Fruit fly (Drosophila melanogaster) whole organism, larva: ENCODE data around the gene Atxn7.

Experiments
- noc ChIP-seq: fragments of 200-800 bp; sonication (Bioruptor generic); optimal IDR thresholded peaks from 3 replicates; lab custom pipeline; 2019; ENCODE audit warnings: missing biosample characterization, mild to moderate bottlenecking, missing genetic modification characterization, moderate library complexity

Atxn7 gene

DNA sequence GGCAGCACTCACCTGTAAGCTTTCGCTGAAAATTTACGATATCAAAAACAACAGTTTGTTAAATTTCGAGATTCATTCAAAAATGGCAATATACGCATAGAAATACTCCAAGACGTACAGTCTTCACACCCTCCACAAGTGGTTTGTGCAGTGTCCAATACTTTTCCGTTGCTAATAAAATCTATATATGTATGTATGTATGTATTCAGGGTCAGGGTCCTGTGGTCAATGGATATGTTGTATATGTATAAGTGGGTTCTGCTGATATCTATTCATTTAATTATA, 719 bp downstream of the Atxn7 start:
- TF ChIP-seq noc (tag; lab: Kevin White, UChicago), result no peak

DNA sequence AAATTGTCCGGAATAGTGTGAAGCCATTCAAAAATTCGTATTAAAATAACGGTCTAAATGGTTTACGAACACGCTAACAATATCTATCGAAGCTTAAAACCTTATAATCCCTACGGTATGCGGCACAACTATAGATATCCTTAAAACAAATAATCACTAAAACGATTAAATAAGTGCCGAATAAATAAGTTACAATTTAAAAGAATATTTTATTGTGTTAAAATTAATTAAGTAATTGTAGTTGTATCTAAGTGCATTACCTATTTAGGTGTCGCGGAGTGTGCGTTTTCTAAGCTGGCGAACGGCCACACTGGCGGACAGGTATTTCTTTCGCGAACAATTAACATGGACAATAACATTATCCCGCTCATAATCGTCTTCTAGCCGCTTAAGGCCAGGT, 5.2 kb downstream of the Atxn7 start, which contains the start of gene Eogt:
TSS of gene Eogt (plus strand) at position 293 of the 400 bp plus-strand sequence.
- TF ChIP-seq noc (tag; lab: Kevin White, UChicago), result peak; percentile 69

DNA sequence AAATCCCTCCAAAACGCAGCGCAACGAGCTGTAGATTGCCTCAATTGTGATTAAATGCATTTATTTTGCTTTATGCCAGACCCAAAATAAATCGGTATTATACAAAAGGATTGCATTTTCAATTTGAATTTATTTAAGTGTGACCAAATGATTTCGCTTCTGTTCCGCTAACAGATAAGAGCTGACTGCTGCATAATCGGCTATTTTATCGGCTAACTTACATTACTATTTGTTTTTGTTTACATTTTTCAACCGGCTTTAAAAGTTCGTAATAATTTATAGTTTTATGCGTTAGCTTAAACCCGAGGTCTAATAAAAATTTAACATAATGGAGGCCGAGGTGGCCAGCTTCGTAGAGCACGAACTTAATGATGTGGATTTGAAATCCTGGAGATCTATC, 7.3 kb downstream of the Atxn7 start, which contains the start of gene PIG-Wa:
TSS of gene PIG-Wa (plus strand) at position 232 of the 400 bp plus-strand sequence.
- no peak for TF ChIP-seq noc (tag; lab: Kevin White, UChicago)

DNA sequence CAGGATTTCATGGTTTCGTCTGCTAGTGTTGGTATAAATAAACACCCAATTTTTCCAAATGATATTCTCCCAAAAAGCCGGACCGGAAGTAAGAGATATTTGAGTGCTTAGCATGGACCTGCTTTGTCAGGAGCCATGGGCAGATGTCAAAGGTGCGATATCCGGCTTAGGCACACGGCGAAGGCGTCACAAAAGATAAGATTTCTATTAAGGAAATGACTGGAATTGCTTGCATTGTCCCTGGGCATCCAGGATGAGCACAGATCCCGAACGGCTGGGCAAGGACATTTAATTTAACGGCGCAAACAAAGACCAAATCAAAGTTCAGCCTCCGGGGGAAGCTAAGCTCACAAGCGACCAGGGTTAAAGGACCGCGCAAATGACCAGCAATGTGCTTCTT, 10.1 kb downstream of the Atxn7 start, which contains the start of gene CG3557:
TSS of gene CG3557 (minus strand) at position 101 of the 400 bp plus-strand sequence.
- TF ChIP-seq noc (tag; lab: Kevin White, UChicago), result no peak

DNA sequence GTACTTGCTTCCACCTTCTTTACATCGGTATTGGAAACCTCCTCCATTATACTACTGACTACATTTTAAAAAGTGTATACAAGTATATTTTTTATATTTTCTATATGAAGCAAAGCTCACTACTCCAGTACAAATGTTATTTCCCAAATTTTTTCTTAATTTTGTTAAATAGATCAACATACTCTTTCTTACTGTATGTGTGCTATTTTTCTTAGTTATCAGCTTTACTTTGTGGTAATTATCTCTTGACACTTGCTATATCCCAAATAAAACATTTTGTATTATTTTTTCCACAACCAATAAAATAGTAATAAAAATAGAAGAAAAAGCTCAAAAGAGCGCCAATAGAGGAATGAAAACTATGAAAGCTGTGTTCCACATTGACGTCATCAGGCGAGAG, 14.9 kb downstream of the Atxn7 start, which contains the start of gene CG43750:
TSS of gene CG43750 (minus strand) at position 101 of the 400 bp plus-strand sequence.
- no peak for TF ChIP-seq noc (tag; lab: Kevin White, UChicago)

DNA sequence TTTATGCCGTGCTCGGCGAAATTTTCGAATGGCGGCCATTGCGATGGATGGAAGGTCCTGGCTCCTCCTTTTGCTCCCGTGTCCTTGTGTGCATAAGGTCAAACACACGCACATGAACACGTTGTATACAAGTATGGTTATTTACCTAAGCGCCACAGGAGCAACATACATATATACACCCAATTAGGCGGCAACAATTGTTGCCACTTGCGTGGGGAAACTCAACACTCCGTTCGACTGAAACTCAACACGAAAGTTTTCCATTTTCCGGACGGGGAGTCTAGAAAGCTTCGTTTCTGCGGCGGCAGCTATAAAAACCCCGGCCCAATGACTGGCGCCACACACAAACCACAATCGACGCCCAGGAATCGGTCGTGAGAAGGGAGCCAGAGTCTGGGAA, 15.7 kb downstream of the Atxn7 start, which contains the start of gene CG46448:
TSS of gene CG46448 (plus strand) at position 340 of the 400 bp plus-strand sequence.
- TF ChIP-seq noc (tag; lab: Kevin White, UChicago), result no peak

DNA sequence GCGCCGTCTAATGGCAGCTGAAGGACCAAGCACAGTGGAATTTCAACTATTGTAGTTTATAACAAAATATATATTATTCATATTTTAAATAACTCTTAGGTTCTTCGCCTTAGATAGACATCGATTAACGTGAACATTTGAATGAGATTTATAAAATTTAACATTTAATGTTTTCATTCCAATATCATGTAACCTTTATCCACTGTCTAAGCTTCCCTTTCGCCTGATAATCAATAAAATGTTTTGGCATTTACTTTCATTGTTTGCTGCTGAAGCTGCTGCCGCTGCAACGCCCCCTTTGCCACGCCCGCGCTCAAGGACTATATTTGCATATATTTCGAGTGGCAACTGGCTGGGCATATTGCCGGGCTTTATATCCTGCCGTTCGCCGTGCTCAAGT, 19.2 kb downstream of the Atxn7 start:
- no peak for TF ChIP-seq noc (tag; lab: Kevin White, UChicago)

DNA sequence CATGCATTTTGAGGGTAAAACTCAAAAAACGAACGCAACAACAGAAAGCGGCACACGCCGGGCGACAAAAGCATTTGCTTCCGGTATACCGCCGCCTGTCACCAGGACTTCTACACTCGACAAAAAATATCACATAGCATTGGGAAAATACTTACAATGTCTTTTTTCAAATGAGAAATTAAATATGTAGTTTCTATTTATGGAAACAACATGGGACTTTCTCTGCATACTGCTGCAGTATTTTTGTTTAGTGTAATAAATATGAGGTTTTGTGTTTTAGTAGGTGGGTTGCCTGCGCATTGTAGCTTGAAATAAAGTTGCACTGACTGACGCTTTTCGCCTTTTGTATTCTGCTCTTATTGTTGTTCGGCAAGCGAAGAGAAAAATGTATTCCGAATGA, 21.4 kb downstream of the Atxn7 start:
- no peak for TF ChIP-seq noc (tag; lab: Kevin White, UChicago)

DNA sequence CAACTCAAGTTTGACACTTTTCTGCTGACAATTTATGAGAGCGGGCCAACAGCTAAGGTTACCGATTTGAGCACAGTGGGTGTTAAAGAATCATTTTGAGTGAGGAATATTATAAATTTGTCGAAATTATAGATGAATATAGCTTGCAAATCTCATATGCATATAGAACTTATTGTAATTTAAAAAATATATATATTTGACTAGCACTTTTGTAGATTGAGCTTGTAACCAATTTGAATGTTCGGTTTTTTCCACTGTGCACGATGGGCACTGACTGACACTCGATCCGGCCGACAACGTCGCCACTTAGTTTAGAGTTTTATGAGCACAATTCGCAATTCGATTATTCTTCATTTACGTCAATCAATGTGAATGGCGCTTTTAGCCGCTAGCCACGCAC, 22.8 kb downstream of the Atxn7 start:
- TF ChIP-seq noc (tag; lab: Kevin White, UChicago), result no peak

DNA sequence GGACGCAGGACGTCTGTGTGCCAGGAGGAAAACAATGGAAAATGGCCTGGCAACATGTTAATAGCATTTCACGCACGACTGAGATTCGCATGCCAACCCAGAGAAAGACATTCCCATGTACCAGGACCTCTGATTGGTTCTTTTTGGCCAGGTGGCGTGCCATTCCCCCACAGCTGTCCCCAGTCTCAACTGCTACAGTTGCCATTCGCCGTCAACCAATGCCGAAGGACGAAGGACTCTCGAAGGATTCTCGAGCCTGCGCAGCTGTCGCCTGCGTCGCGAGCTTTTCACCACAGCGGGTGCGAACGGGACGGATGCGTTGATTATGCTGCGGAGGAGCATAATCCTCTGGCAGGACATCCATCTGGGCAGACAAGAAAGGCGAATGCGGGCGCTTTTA, 24.3 kb downstream of the Atxn7 start, which contains the start of gene VGlut:
TSS of gene VGlut (plus strand) at position 399 of the 400 bp plus-strand sequence.
- no peak for TF ChIP-seq noc (tag; lab: Kevin White, UChicago)

DNA sequence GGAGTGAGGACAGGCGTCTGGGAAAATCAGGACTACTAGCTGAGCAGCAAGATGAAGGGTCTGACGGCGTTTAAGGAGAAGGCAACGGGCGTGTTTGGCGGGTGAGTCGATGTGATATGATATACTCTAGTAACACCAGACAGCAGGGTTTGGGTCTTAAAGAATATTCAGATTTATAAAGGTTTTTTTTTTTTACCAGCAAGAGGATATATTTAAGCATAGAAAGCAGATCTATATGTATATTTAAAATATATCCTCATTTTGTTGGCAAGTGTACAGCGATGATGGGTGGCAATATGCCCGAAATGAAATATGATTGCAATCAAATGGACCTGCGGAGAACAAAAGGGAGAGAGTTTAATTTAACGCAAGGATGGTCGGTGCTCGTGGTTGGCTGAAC, 26.6 kb downstream of the Atxn7 start:
- no peak for TF ChIP-seq noc (tag; lab: Kevin White, UChicago)

DNA sequence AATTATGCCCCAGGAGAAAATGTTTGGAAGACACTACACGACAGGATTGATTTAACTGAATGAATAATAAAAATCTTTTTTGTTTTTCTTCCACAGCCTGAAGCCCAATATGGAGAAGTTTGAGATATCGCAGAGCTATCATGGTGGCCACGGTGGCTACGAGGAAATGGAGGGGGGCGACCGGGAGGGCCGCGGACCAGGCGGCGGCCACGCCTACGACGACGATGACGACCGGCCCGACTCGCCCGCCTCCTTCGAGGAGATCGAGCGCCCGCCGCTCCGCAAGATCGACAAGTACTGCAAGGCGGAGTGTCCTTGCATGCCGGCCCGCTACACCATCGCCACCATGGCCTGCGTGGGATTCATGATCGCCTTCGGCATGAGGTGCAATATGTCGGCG, 29.0 kb downstream of the Atxn7 start:
- TF ChIP-seq noc (tag; lab: Kevin White, UChicago), result no peak

DNA sequence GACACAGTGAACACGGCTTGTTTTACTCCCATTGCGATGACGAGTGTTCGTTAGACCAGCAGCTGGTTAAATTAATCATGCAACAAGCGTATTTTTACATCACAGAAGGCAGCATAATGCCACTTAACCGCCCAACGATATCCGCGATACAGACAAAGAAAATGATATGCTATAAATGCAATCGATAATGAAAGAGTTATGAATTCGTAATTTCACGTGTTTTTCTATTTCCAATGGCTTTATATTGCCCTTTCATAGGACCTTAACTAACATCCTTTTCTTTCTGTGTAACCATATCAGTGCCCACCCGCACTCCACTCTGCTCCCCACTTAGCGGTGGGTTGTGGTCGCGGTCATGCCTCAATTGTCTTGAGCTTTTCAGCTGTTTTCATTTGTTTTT, 37.5 kb downstream of the Atxn7 start:
- TF ChIP-seq noc (tag; lab: Kevin White, UChicago), result no peak

DNA sequence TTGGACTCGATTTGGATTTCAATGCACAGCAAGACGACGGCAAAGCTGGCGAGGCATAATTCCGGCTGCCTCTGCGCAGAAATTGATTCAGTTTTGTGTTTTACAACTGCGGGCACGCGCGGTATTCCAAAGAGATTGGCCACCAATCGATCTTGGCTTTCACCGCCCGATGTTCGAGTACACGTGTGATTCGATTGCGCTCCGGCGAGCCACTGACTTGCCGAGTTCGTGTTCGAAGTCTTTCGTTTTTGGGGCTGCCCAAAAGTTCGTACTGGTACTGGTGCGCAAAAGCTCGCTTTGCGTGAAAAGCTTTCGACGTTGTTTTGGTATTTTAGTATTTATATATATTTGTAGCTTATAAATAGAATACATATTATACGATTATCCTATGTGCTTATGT, 39.5 kb downstream of the Atxn7 start, which contains the start of gene CG18641:
TSS of gene CG18641 (minus strand) at position 214 of the 400 bp plus-strand sequence.
- TF ChIP-seq noc (tag; lab: Kevin White, UChicago), result no peak

DNA sequence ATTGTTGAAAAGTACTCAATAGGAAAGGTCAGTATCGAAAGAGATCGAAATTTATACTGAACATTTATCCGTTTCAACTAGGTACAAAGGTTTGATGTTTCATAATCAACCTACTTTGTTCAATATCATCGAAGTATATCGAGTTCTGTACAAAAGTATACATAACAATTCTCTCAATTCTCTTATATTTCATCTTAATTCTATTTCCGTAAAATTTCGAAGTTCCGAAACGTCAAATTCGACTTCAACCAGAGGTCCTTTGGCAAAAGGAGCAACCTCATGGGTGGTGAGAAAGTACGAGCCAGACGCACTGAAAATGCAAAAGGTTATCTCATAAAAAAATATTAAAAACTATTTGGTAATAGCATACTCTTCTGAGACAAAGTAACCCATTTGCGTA, 41.0 kb downstream of the Atxn7 start, which contains the start of gene CG31948:
TSS of gene CG31948 (minus strand) at position 101 of the 400 bp plus-strand sequence.
- TF ChIP-seq noc (tag; lab: Kevin White, UChicago), result no peak

DNA sequence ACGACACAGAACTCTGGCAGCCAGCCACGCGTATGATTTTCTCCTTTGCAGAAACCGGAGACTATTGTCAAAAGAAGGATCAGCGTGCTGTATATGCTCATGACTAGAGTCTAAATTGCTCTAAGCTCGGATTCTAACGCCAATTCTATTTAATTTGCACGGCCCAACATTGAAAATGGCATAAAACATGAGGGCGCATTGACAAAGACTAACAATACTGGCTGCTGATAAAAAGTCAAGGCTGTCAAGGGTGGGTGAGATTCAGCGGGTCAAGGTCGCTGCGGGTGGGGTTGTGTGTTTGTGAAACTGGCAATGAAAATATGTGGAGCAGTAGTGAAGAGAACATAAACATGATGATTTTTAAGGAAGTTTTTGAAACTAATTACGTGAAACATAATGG, 42.2 kb downstream of the Atxn7 start, which contains the start of gene CG34448:
TSS of gene CG34448 (minus strand) at position 101 of the 400 bp plus-strand sequence.
- TF ChIP-seq noc (tag; lab: Kevin White, UChicago), result no peak

DNA sequence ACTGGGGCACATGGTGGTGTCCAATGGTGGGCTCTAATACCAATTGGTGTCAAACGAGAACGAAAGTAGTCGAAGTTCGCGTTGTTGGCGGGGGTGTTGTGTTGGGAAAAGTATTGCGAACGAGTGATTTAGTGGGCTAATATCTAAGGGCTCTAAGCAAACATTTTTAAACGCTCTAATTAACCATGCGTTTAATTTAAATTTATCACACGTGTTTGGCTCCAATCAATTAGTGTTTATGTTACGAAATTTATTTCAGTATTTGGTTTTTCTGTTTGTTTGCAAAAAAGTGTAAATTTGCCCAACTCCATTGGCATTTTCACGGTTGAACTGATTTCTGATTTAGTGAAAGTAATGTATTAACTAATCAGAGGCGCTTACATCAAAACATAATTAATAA, 44.3 kb downstream of the Atxn7 start, which contains the start of gene CG34447:
TSS of gene CG34447 (minus strand) at position 101 of the 400 bp plus-strand sequence.
- no peak for TF ChIP-seq noc (tag; lab: Kevin White, UChicago)
